Worm (Caenorhabditis elegans): ENCODE results near the gene ttr-2.
A peak's percentile ranks its signal among the peaks of the same experiment; 100 is the strongest.

Gene ttr-2

ce11 chrIII:9930406-9930805 lies 2.8 kb downstream of the ttr-2 start:
- TF ChIP-seq pha-2 (tag; optimal IDR thresholded peaks at IDR 0.05) (no peak), Y22D7AL.16 (tag; optimal IDR thresholded peaks at IDR 0.05) (no peak), sdc-2 (tag; optimal IDR thresholded peaks at IDR 0.05) (no peak), K02D7.2 (tag; optimal IDR thresholded peaks at IDR 0.05) (no peak), elt-2 (tag; optimal IDR thresholded peaks at IDR 0.05) (peak; percentile 86), pqm-1 (tag; optimal IDR thresholded peaks at IDR 0.05) (peak; percentile 65), ceh-2 (tag; optimal IDR thresholded peaks at IDR 0.05) (no peak)

- TF ChIP-seq sox-4 (tag; optimal IDR thresholded peaks at IDR 0.05) (no peak), syd-9 (tag; optimal IDR thresholded peaks at IDR 0.05) (no peak), ceh-18 (tag; optimal IDR thresholded peaks at IDR 0.05) (no peak), gmeb-2 (tag; optimal IDR thresholded peaks at IDR 0.05) (no peak), dve-1 (tag; optimal IDR thresholded peaks at IDR 0.05) (no peak), ama-1 (optimal IDR thresholded peaks at IDR 0.05) (no peak), pax-1 (tag; optimal IDR thresholded peaks at IDR 0.05) (no peak), ets-4 (tag; optimal IDR thresholded peaks at IDR 0.05) (no peak), hlh-13 (GFP tag; optimal IDR thresholded peaks at IDR 0.05) (no peak), hlh-8 (tag; optimal IDR thresholded peaks at IDR 0.05) (no peak), pha-2 (tag; optimal IDR thresholded peaks at IDR 0.05) (no peak), rnt-1 (tag; optimal IDR thresholded peaks at IDR 0.05) (no peak), F13H6.1 (tag; optimal IDR thresholded peaks at IDR 0.05) (no peak)
Observed at ce11 chrIII:9932091-9932490, 4.5 kb downstream of the ttr-2 start, which contains the start of gene dec-7. TSS of gene dec-7 (plus strand) at chrIII:9932398.

ce11 chrIII:9941020-9941674 lies 13.6 kb downstream of the ttr-2 start, which contains the start of the genes K03H1.9 and K03H1.12:
TSS of gene K03H1.9 (minus strand) at chrIII:9941490.
TSS of gene K03H1.12 (plus strand) at chrIII:9941624.
- TF ChIP-seq hlh-13 (GFP tag; optimal IDR thresholded peaks at IDR 0.05) (no peak), ceh-18 (tag; optimal IDR thresholded peaks at IDR 0.05) (no peak), K02D7.2 (tag; optimal IDR thresholded peaks at IDR 0.05) (no peak), sox-2 (GFP tag; IDR thresholded peaks at IDR 0.05) (no peak), npax-4 (tag; optimal IDR thresholded peaks at IDR 0.05) (no peak), ceh-30 (tag; optimal IDR thresholded peaks at IDR 0.05) (no peak), ceh-34 (tag; optimal IDR thresholded peaks at IDR 0.05) (no peak), syd-9 (tag; optimal IDR thresholded peaks at IDR 0.05) (no peak), hlh-8 (tag; optimal IDR thresholded peaks at IDR 0.05) (no peak), hlh-30 (tag; optimal IDR thresholded peaks at IDR 0.05; ENCODE audit: insufficient read depth) (no peak), pha-4 (tag; optimal IDR thresholded peaks at IDR 0.05) (no peak)

- no peak for TF ChIP-seq lim-6 (tag; optimal IDR thresholded peaks at IDR 0.05)
- TF ChIP-seq fkh-6 (tag; optimal IDR thresholded peaks at IDR 0.05): no peak
- no peak for TF ChIP-seq ceh-18 (tag; optimal IDR thresholded peaks at IDR 0.05)
- no peak for TF ChIP-seq hlh-8 (tag; optimal IDR thresholded peaks at IDR 0.05)
- TF ChIP-seq pag-3 (tag; optimal IDR thresholded peaks at IDR 0.05; ENCODE audit: borderline replicate concordance): no peak
- TF ChIP-seq pat-9 (tag; optimal IDR thresholded peaks at IDR 0.05): no peak
Observed at ce11 chrIII:9944723-9945122, 17.2 kb downstream of the ttr-2 start, which contains the start of gene gln-2. TSS of gene gln-2 (minus strand) at chrIII:9944823.

- no peak for TF ChIP-seq gmeb-2 (tag; optimal IDR thresholded peaks at IDR 0.05)
- TF ChIP-seq pat-9 (tag; optimal IDR thresholded peaks at IDR 0.05): no peak
- TF ChIP-seq K09A11.1 (tag; optimal IDR thresholded peaks at IDR 0.05; ENCODE audit: insufficient read depth): no peak
- no peak for TF ChIP-seq ceh-30 (tag; optimal IDR thresholded peaks at IDR 0.05)
- no peak for TF ChIP-seq ama-1 (optimal IDR thresholded peaks at IDR 0.05)
- no peak for TF ChIP-seq T23F11.4 (GFP tag; optimal IDR thresholded peaks at IDR 0.05)
- no peak for TF ChIP-seq che-1 (tag; optimal IDR thresholded peaks at IDR 0.05)
- TF ChIP-seq hlh-13 (GFP tag; optimal IDR thresholded peaks at IDR 0.05): no peak
- TF ChIP-seq ceh-18 (tag; optimal IDR thresholded peaks at IDR 0.05): no peak
- TF ChIP-seq npax-4 (tag; optimal IDR thresholded peaks at IDR 0.05): no peak
- no peak for TF ChIP-seq hlh-30 (tag; optimal IDR thresholded peaks at IDR 0.05; ENCODE audit: insufficient read depth)
- no peak for TF ChIP-seq nhr-232 (tag; optimal IDR thresholded peaks at IDR 0.05)
Observed at ce11 chrIII:9946806-9947419, 19.3 kb downstream of the ttr-2 start, which contains the start of gene K03H1.7. TSS of gene K03H1.7 (plus strand) at chrIII:9947405.

Data from whole organism, late embryonic.